Fruit fly (Drosophila melanogaster) whole organism, embryonic: ENCODE measurements around the gene SMC3.

ENCODE experiments used
- Atf3 ChIP-seq: fragments of 200-800 bp; sonication (Bioruptor generic); optimal IDR thresholded peaks from 3 replicates; lab custom pipeline; 2016; ENCODE audit warnings: missing biosample characterization, missing genetic modification characterization
- Bteb2 ChIP-seq: fragments of 200-800 bp; sonication (Bioruptor generic); optimal IDR thresholded peaks from 2 replicates; lab custom pipeline; 2016; ENCODE audit warnings: missing biosample characterization, missing genetic modification characterization
- CG10321 ChIP-seq: fragments of 200-800 bp; sonication (Bioruptor generic); IDR thresholded peaks from 2 replicates; pipeline ENCODE4 v1.3.6; 2022; ENCODE audit warnings: missing biosample characterization, missing genetic modification characterization
- CG10431 ChIP-seq: fragments of 200-800 bp; sonication (Bioruptor generic); optimal IDR thresholded peaks from 3 replicates; lab custom pipeline; 2018; ENCODE audit warnings: missing biosample characterization, mild to moderate bottlenecking, missing genetic modification characterization
- CG11093 ChIP-seq: fragments of 200-800 bp; sonication (Bioruptor generic); IDR thresholded peaks from 3 replicates; pipeline ENCODE4 v1.3.6; 2022; ENCODE audit warnings: missing biosample characterization, missing genetic modification characterization
- CG11560 ChIP-seq: fragments of 200-800 bp; sonication (Bioruptor generic); IDR thresholded peaks from 3 replicates; pipeline ENCODE4 v1.3.6; 2022; ENCODE audit warnings: missing biosample characterization, missing genetic modification characterization
- CG12104 ChIP-seq: fragments of 200-800 bp; sonication (Bioruptor generic); optimal IDR thresholded peaks from 3 replicates; lab custom pipeline; 2016; ENCODE audit warnings: missing biosample characterization, missing genetic modification characterization
- CG13287 ChIP-seq: fragments of 200-800 bp; sonication (Bioruptor generic); IDR thresholded peaks from 2 replicates; pipeline ENCODE4 v1.3.6; 2022; ENCODE audit warnings: missing biosample characterization, missing genetic modification characterization; ENCODE audit not compliant: partially characterized antibody
- CG13775 ChIP-seq: fragments of 200-800 bp; sonication (Bioruptor generic); optimal IDR thresholded peaks from 3 replicates; lab custom pipeline; 2017; ENCODE audit warnings: missing biosample characterization, mild to moderate bottlenecking, missing genetic modification characterization
- CG17829 ChIP-seq: fragments of 200-800 bp; optimal IDR thresholded peaks from 2 replicates; lab custom pipeline; 2019; ENCODE audit warnings: missing biosample characterization, mild to moderate bottlenecking, missing genetic modification characterization, moderate library complexity
- CG18011 ChIP-seq: fragments of 200-800 bp; sonication (Bioruptor generic); optimal IDR thresholded peaks from 2 replicates; lab custom pipeline; 2017; ENCODE audit warnings: missing biosample characterization, missing genetic modification characterization, mild to moderate bottlenecking, moderate library complexity, missing genotype
- CG1832 ChIP-seq: fragments of 200-800 bp; sonication (Bioruptor generic); optimal IDR thresholded peaks from 2 replicates; lab custom pipeline; 2017; ENCODE audit warnings: missing biosample characterization, mild to moderate bottlenecking, missing genetic modification characterization, inconsistent platforms
- CG18476 ChIP-seq: fragments of 200-800 bp; sonication (Bioruptor generic); optimal IDR thresholded peaks from 2 replicates; lab custom pipeline; 2016; ENCODE audit warnings: missing biosample characterization, mild to moderate bottlenecking, missing genetic modification characterization
- CG18619 ChIP-seq: fragments of 200-800 bp; sonication (Bioruptor generic); optimal IDR thresholded peaks from 3 replicates; lab custom pipeline; 2017; ENCODE audit warnings: missing biosample characterization, mild to moderate bottlenecking, missing genetic modification characterization
- CG32532 ChIP-seq: fragments of 200-800 bp; sonication (Bioruptor generic); IDR thresholded peaks from 2 replicates; pipeline ENCODE4 v1.3.6; 2022; ENCODE audit warnings: missing biosample characterization, missing genetic modification characterization
- CG4360 ChIP-seq: fragments of 200-800 bp; sonication (Bioruptor generic); IDR thresholded peaks from 2 replicates; pipeline ENCODE4 v1.3.6; 2022; ENCODE audit warnings: missing biosample characterization, missing genetic modification characterization
- CG5180 ChIP-seq: fragments of 200-800 bp; sonication (Bioruptor generic); optimal IDR thresholded peaks from 3 replicates; lab custom pipeline; 2017; ENCODE audit warnings: missing biosample characterization, missing genetic modification characterization, mild to moderate bottlenecking, moderate library complexity, missing genetic modification reagents
- CG8388 ChIP-seq: fragments of 200-800 bp; sonication (Bioruptor generic); optimal IDR thresholded peaks from 2 replicates; lab custom pipeline; 2019; ENCODE audit warnings: missing biosample characterization, mild to moderate bottlenecking, missing genetic modification characterization, moderate library complexity
- D ChIP-seq, 2 experiments: fragments of 200-800 bp in 1 of 2; fragments of >200 bp in 1 of 2; sonication (Bioruptor generic) in 1 of 2; optimal IDR thresholded peaks; 2 replicates in 1 of 2; 3 replicates in 1 of 2; lab custom pipeline; 2017; ENCODE audit warnings: mild to moderate bottlenecking in 1 of 2, missing biosample characterization in 1 of 2, missing genetic modification characterization in 1 of 2, missing genetic modification reagents in 1 of 2
- Ets65A ChIP-seq: fragments of 200-800 bp; sonication (Bioruptor generic); peaks from one replicate; lab custom pipeline; 2016; ENCODE audit warnings: missing biosample characterization, missing genetic modification characterization
- NC2α ChIP-seq: fragments of 200-800 bp; sonication (Bioruptor generic); optimal IDR thresholded peaks from 2 replicates; lab custom pipeline; 2016; ENCODE audit warnings: missing biosample characterization, missing genetic modification characterization
- Rfx ChIP-seq: fragments of 200-800 bp; sonication (Bioruptor generic); IDR thresholded peaks from 2 replicates; pipeline ENCODE4 v1.3.6; 2022; ENCODE audit warnings: missing biosample characterization, missing genetic modification characterization
- Usf ChIP-seq: fragments of 200-800 bp; sonication (Bioruptor generic); optimal IDR thresholded peaks from 2 replicates; lab custom pipeline; 2017; ENCODE audit warnings: missing genotype, missing biosample characterization, missing genetic modification characterization
- abd-A ChIP-seq: fragments of 200-800 bp; sonication (Bioruptor generic); optimal IDR thresholded peaks from 3 replicates; lab custom pipeline; 2019; ENCODE audit warnings: missing biosample characterization, mild to moderate bottlenecking, missing genetic modification characterization, moderate library complexity
- aop ChIP-seq: fragments of 200-800 bp; sonication (Bioruptor generic); IDR thresholded peaks from 2 replicates; pipeline ENCODE4 v1.3.6; 2022; ENCODE audit warnings: missing biosample characterization, missing genetic modification characterization
- ap ChIP-seq: fragments of 200-800 bp; sonication (Bioruptor generic); IDR thresholded peaks from 2 replicates; pipeline ENCODE4 v1.3.6; 2022; ENCODE audit warnings: missing biosample characterization, missing genetic modification characterization
- bab2 ChIP-seq: fragments of 200-800 bp; sonication (Bioruptor generic); optimal IDR thresholded peaks from 2 replicates; lab custom pipeline; 2016; ENCODE audit warnings: missing biosample characterization, missing genetic modification characterization
- bcd ChIP-seq: fragments of 200-800 bp; sonication (Bioruptor generic); optimal IDR thresholded peaks from 2 replicates; lab custom pipeline; 2017; ENCODE audit warnings: missing biosample characterization, mild to moderate bottlenecking, missing genetic modification characterization
- cas ChIP-seq: fragments of 200-800 bp; sonication (Bioruptor generic); IDR thresholded peaks from 2 replicates; pipeline ENCODE4 v1.3.6; 2022; ENCODE audit warnings: missing biosample characterization, missing genetic modification characterization
- fd96Cb ChIP-seq: fragments of 200-800 bp; sonication (Bioruptor generic); optimal IDR thresholded peaks from 2 replicates; lab custom pipeline; 2018; ENCODE audit warnings: missing biosample characterization, mild to moderate bottlenecking, missing genetic modification characterization, moderate library complexity
- gro ChIP-seq: fragments of 200-800 bp; sonication (Bioruptor generic); optimal IDR thresholded peaks from 2 replicates; lab custom pipeline; 2016; ENCODE audit warnings: missing biosample characterization, missing genetic modification characterization
- h ChIP-seq: fragments of >200 bp; optimal IDR thresholded peaks from 2 replicates; lab custom pipeline; 2017
- hb ChIP-seq: fragments of 200-800 bp; sonication (Bioruptor generic); IDR thresholded peaks from 3 replicates; pipeline ENCODE4 v1.3.6; 2022; ENCODE audit warnings: missing biosample characterization, missing genetic modification characterization; ENCODE audit not compliant: partially characterized antibody
- jumu ChIP-seq: fragments of 200-800 bp; sonication (Bioruptor generic); optimal IDR thresholded peaks from 3 replicates; lab custom pipeline; 2016; ENCODE audit warnings: missing biosample characterization, missing genetic modification characterization
- knrl ChIP-seq: fragments of 200-800 bp; sonication (Bioruptor generic); IDR thresholded peaks from 3 replicates; pipeline ENCODE4 v1.3.6; 2022; ENCODE audit warnings: missing biosample characterization, missing genetic modification characterization; ENCODE audit not compliant: partially characterized antibody
- lmd ChIP-seq: fragments of 200-800 bp; sonication (Bioruptor generic); IDR thresholded peaks from 2 replicates; pipeline ENCODE4 v1.3.6; 2022; ENCODE audit warnings: missing biosample characterization, missing genetic modification characterization
- maf-S ChIP-seq: fragments of 200-800 bp; sonication (Bioruptor generic); optimal IDR thresholded peaks from 2 replicates; lab custom pipeline; 2016; ENCODE audit warnings: missing biosample characterization, missing genetic modification characterization
- nom ChIP-seq: fragments of 200-800 bp; sonication (Bioruptor generic); optimal IDR thresholded peaks from 2 replicates; lab custom pipeline; 2017; ENCODE audit warnings: missing biosample characterization, missing genetic modification characterization, mild to moderate bottlenecking, moderate library complexity, missing genetic modification reagents
- pb ChIP-seq: fragments of 200-800 bp; sonication (Bioruptor generic); optimal IDR thresholded peaks from 3 replicates; lab custom pipeline; 2016; ENCODE audit warnings: missing biosample characterization, missing genetic modification characterization
- pho ChIP-seq: fragments of 200-800 bp; sonication (Bioruptor generic); optimal IDR thresholded peaks from 2 replicates; lab custom pipeline; 2016; ENCODE audit warnings: missing biosample characterization, missing genetic modification characterization
- rib ChIP-seq: fragments of 200-800 bp; sonication (Bioruptor generic); IDR thresholded peaks from 2 replicates; pipeline ENCODE4 v1.3.6; 2022; ENCODE audit warnings: missing biosample characterization, missing genetic modification characterization
- sisA ChIP-seq: fragments of 200-800 bp; sonication (Bioruptor generic); IDR thresholded peaks from 2 replicates; pipeline ENCODE4 v1.3.6; 2022; ENCODE audit warnings: missing biosample characterization, missing genetic modification characterization
- sqz ChIP-seq: fragments of 200-800 bp; sonication (Bioruptor generic); optimal IDR thresholded peaks from 3 replicates; lab custom pipeline; 2018; ENCODE audit warnings: missing biosample characterization, mild to moderate bottlenecking, missing genetic modification characterization
- sug ChIP-seq: fragments of 200-800 bp; optimal IDR thresholded peaks from 2 replicates; lab custom pipeline; 2019; ENCODE audit warnings: missing biosample characterization, mild to moderate bottlenecking, missing genetic modification characterization, moderate library complexity
- tap ChIP-seq: fragments of 200-800 bp; optimal IDR thresholded peaks from 3 replicates; lab custom pipeline; 2019; ENCODE audit warnings: missing biosample characterization, mild to moderate bottlenecking, missing genetic modification characterization, moderate library complexity
- twi ChIP-seq: fragments of 200-800 bp; optimal IDR thresholded peaks from 2 replicates; lab custom pipeline; 2019; ENCODE audit warnings: missing biosample characterization, mild to moderate bottlenecking, missing genetic modification characterization, moderate library complexity
- vvl ChIP-seq: fragments of 200-800 bp; sonication (Bioruptor generic); IDR thresholded peaks from 2 replicates; pipeline ENCODE4 v1.3.6; 2022; ENCODE audit warnings: missing biosample characterization, missing genetic modification characterization
- zen2 ChIP-seq: fragments of 200-800 bp; sonication (Bioruptor generic); IDR thresholded peaks from 3 replicates; pipeline ENCODE4 v1.3.6; 2022; ENCODE audit warnings: missing biosample characterization, missing genetic modification characterization; ENCODE audit not compliant: partially characterized antibody

The SMC3 gene

DNA sequence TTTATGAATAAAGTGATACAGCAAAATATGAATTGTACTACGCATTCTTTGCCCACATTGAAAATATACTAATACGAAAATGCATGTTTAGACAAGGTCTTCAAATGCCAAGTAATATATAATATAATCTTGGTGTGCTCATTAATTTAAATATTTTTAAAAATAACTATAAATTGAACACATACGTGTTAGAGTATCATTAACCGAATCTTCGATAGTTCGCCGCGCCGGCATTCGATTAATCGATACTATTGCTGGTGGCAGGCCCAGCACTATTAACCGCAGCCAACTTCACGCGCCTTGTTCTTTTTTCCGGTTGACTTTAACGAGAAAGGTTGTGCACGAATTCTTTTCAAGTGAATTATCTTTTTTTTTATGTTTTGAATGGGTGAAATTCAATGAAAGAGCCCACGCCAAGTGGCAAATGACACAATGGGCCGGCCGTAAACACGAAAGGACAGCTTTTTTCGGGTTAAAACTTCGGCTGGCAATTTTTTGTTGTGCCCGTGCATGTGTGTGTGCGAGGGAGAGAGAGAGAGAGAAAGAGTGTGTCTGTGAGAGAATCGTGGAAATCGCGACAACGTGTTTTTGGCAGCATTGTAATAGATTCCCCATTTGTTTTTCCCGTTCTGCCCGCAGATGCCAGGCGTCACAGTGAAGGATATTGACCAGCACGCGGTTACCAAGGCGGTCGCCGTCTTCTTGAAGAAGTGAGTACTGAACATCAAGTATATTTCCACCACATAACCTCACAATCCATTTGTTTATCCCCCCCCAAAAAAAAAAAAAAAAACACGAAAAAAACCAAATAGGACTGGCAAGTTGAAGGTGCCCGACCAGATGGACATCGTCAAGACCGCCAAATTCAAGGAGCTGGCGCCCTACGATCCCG, 44.6 kb upstream of the SMC3 start, which contains the start of gene RpS19a (continued):
- TF ChIP-seq aop (GFP tag; lab: Robert Waterston, UW) (no peak), CG18011 (GFP tag; lab: Kevin White, UChicago) (peak; percentile 63), jumu (GFP tag; lab: Kevin White, UChicago) (no peak), Ets65A (peak; percentile 53), CG11093 (no peak), sqz (GFP tag; lab: Kevin White, UChicago) (peak; percentile 87), zen2 (GFP tag; lab: Robert Waterston, UW) (no peak; the same call in 2 of the 3 replicates), CG4360 (peak; percentile 33; the same call in 1 of the 2 replicates), bab2 (GFP tag; lab: Kevin White, UChicago) (peak; percentile 37), pho (GFP tag; lab: Kevin White, UChicago) (peak; percentile 9), Usf (peak; percentile 48), rib (GFP tag; lab: Robert Waterston, UW) (peak; percentile 56), NC2α (GFP tag; lab: Kevin White, UChicago) (peak; percentile 9), ap (peak; percentile 66), sug (tag; lab: Kevin White, UChicago) (peak; percentile 78), CG18619 (GFP tag; lab: Kevin White, UChicago) (peak; percentile 87), h (lab: Kevin White, UChicago) (no peak), CG8388 (peak; percentile 49), fd96Cb (tag; lab: Kevin White, UChicago) (peak; percentile 44), cas (GFP tag; lab: Robert Waterston, UW) (peak; percentile 26; the same call in 1 of the 2 replicates), tap (tag; lab: Kevin White, UChicago) (peak; percentile 50), nom (GFP tag; lab: Kevin White, UChicago) (peak; percentile 91), knrl (peak; percentile 43; the same call in 2 of the 3 replicates), CG32532 (GFP tag; lab: Robert Waterston, UW) (peak; percentile 84), Rfx (GFP tag; lab: Robert Waterston, UW) (peak; percentile 87), CG18476 (GFP tag; lab: Kevin White, UChicago) (peak; percentile 14), CG13775 (GFP tag; lab: Kevin White, UChicago) (peak; percentile 86), vvl (GFP tag; lab: Robert Waterston, UW) (peak; percentile 79), D (optimal IDR thresholded peaks at IDR 0.05; lab: Kevin White, UChicago) (no peak), D (GFP tag; optimal IDR thresholded peaks at IDR 0.05; lab: Kevin White, UChicago) (peak; percentile 66), Atf3 (GFP tag; lab: Kevin White, UChicago) (no peak), abd-A (tag; lab: Kevin White, UChicago) (no peak), Bteb2 (GFP tag; lab: Kevin White, UChicago) (peak; percentile 36), CG10431 (GFP tag; lab: Kevin White, UChicago) (peak; percentile 80), maf-S (GFP tag; lab: Kevin White, UChicago) (no peak), sisA (GFP tag; lab: Robert Waterston, UW) (no peak), gro (GFP tag; lab: Kevin White, UChicago) (peak; percentile 53), CG5180 (peak; percentile 73), CG12104 (GFP tag; lab: Kevin White, UChicago) (peak; percentile 84), CG17829 (tag; lab: Kevin White, UChicago) (peak; percentile 45), pb (GFP tag; lab: Kevin White, UChicago) (peak; percentile 80), hb (GFP tag; lab: Robert Waterston, UW) (no peak), CG11560 (tag; lab: Robert Waterston, UW) (peak; percentile 96), CG13287 (GFP tag; lab: Robert Waterston, UW) (no peak), twi (tag; lab: Kevin White, UChicago) (peak; percentile 38), lmd (GFP tag; lab: Robert Waterston, UW) (peak; percentile 26), CG10321 (GFP tag; lab: Robert Waterston, UW) (peak; percentile 48; the same call in 1 of the 2 replicates), bcd (GFP tag; lab: Kevin White, UChicago) (peak; percentile 82), CG1832 (peak; percentile 53)
